Worm (Caenorhabditis elegans) whole organism, L4/young adult: ENCODE measurements around the gene R01B10.3.
"Not testable (repeated sequence)": the region's sequence is repeated elsewhere in the genome, so short reads cannot be mapped to it uniquely, and the experiment has no call there.

Source experiments
- dao-5 ChIP-seq: sonication (generic microtip); optimal IDR thresholded peaks from 2 replicates; lab custom pipeline; 2016; ENCODE audit warnings: missing genotype, missing genetic modification characterization, moderate library complexity, missing compliant biosample characterization
- him-1 ChIP-seq: sonication (generic microtip); optimal IDR thresholded peaks from 2 replicates; lab custom pipeline; 2016; ENCODE audit warnings: missing genotype, missing genetic modification reagents, missing genetic modification characterization, missing compliant biosample characterization

ce11 chrV:6038405-6039151 is 6.4 kb downstream of the R01B10.3 start, which contains the start of gene F29G9.1:
- TF ChIP-seq him-1 (tag; lab: Kevin White, UChicago); dao-5: not testable (repeated sequence)
